Worm (Caenorhabditis elegans) whole organism, early embryonic: ENCODE data around the gene mog-3.

ENCODE experiments used
- B0310.2 ChIP-seq: sonication (generic microtip); optimal IDR thresholded peaks from 2 replicates; lab custom pipeline; 2016; ENCODE audit warnings: mild to moderate bottlenecking, missing genetic modification characterization, missing compliant biosample characterization
- F13C5.2 ChIP-seq: sonication (generic microtip); optimal IDR thresholded peaks from 2 replicates; lab custom pipeline; 2017; ENCODE audit warnings: mild to moderate bottlenecking, missing genetic modification characterization, inconsistent platforms, missing compliant biosample characterization
- aly-1 ChIP-seq: sonication (generic microtip); optimal IDR thresholded peaks from 2 replicates; lab custom pipeline; 2016; ENCODE audit warnings: missing genetic modification characterization, missing compliant biosample characterization
- ama-1 ChIP-seq: fragments of 150-350 bp; optimal IDR thresholded peaks from 2 replicates; lab custom pipeline; 2014
- ceh-13 ChIP-seq: fragments of 200-800 bp; sonication (Bioruptor generic); optimal IDR thresholded peaks from 2 replicates; lab custom pipeline; 2018; ENCODE audit warnings: mild to moderate bottlenecking, missing genetic modification characterization, missing compliant biosample characterization
- ceh-36 ChIP-seq: sonication (generic microtip); optimal IDR thresholded peaks from 2 replicates; lab custom pipeline; 2016; ENCODE audit warnings: missing genetic modification characterization, inconsistent platforms, missing compliant biosample characterization
- ets-7 ChIP-seq: sonication (generic microtip); optimal IDR thresholded peaks from 2 replicates; lab custom pipeline; 2016; ENCODE audit warnings: missing genotype, missing genetic modification characterization, missing compliant biosample characterization
- flt-1 ChIP-seq: fragments of 200-800 bp; sonication (Bioruptor generic); IDR thresholded peaks from 2 replicates; pipeline ENCODE4 v1.3.6; 2022; ENCODE audit warnings: missing genetic modification characterization, missing compliant biosample characterization
- hmbx-1 ChIP-seq: sonication (generic microtip); optimal IDR thresholded peaks from 2 replicates; lab custom pipeline; 2016; ENCODE audit warnings: mild to moderate bottlenecking, missing genetic modification characterization, missing compliant biosample characterization
- hmg-4 ChIP-seq: fragments of 200-800 bp; sonication (Bioruptor generic); optimal IDR thresholded peaks from 2 replicates; lab custom pipeline; 2018; ENCODE audit warnings: mild to moderate bottlenecking, missing genetic modification characterization, missing compliant biosample characterization
- hnd-1 ChIP-seq: sonication (generic microtip); optimal IDR thresholded peaks from 2 replicates; lab custom pipeline; 2016; ENCODE audit warnings: missing genetic modification characterization, missing compliant biosample characterization
- pes-1 ChIP-seq: fragments of 200-800 bp; sonication (Bioruptor generic); IDR thresholded peaks from 2 replicates; pipeline ENCODE4 v1.3.6; 2022; ENCODE audit warnings: missing genetic modification reagents, missing genetic modification characterization, missing compliant biosample characterization
- scrt-1 ChIP-seq: fragments of 200-800 bp; sonication (Bioruptor generic); IDR thresholded peaks from 2 replicates; pipeline ENCODE4 v1.3.6; 2022; ENCODE audit warnings: missing genetic modification characterization, missing compliant biosample characterization
- sea-1 ChIP-seq: fragments of 200-800 bp; sonication (Bioruptor generic); conservative IDR thresholded peaks from 2 replicates; pipeline ENCODE4 v1.3.6; 2022; ENCODE audit warnings: missing genetic modification characterization, missing compliant biosample characterization
- tbx-11 ChIP-seq: fragments of 200-800 bp; sonication (Bioruptor generic); IDR thresholded peaks from 2 replicates; pipeline ENCODE4 v1.3.6; 2022; ENCODE audit warnings: missing genetic modification characterization, missing compliant biosample characterization
- tbx-37 ChIP-seq: fragments of 200-800 bp; sonication (Bioruptor generic); conservative IDR thresholded peaks from 2 replicates; pipeline ENCODE4 v1.3.6; 2022; ENCODE audit warnings: missing genetic modification reagents, missing genetic modification characterization, missing compliant biosample characterization
- tra-4 ChIP-seq: sonication (generic microtip); optimal IDR thresholded peaks from 2 replicates; lab custom pipeline; 2017; ENCODE audit warnings: missing genetic modification characterization, missing compliant biosample characterization

The mog-3 gene

DNA sequence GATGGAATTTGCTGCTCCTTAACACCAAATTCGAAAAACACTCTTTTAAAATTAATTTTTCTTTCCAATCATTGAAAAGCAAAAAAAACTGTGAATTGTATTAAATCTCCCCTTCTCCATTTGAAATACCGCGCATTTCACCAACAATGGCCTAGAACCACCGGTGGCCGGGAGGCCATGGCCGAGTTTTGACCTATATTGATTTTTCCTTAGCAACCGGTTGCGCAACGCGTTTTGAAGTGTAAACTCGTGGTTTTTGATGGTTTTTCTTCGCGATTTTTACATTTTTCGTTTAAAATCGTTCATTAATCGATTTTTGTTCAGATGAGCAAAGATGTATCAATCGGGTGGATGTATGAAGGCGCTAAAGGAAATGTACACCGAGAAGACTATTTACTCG lies at the start of gene mog-3:
Gene mog-3, plus strand, starts transcription at position 319 of the 400 bp plus-strand sequence.
- TF ChIP-seq tbx-37, result peak; percentile 83
- no peak for TF ChIP-seq hmg-4 (GFP tag; lab: Kevin White, UChicago)
- TF ChIP-seq hnd-1 (tag; lab: Kevin White, UChicago), result no peak
- TF ChIP-seq ceh-13 (GFP tag; lab: Kevin White, UChicago), result no peak
- TF ChIP-seq scrt-1, result no peak
- TF ChIP-seq tbx-11 (GFP tag; lab: Robert Waterston, UW), result peak; percentile 22; the same call in 1 of the 2 replicates
- no peak for TF ChIP-seq aly-1 (tag; lab: Kevin White, UChicago)
- no peak for TF ChIP-seq ceh-36 (tag; lab: Kevin White, UChicago)
- 0 out of 2 replicates have a peak, but pooled peaks have one; percentile 37 for TF ChIP-seq flt-1 (GFP tag; lab: Robert Waterston, UW)
- peak; percentile 15 for TF ChIP-seq F13C5.2 (tag; lab: Kevin White, UChicago)
- no peak for TF ChIP-seq hmbx-1 (tag; lab: Kevin White, UChicago)
- TF ChIP-seq B0310.2, result no peak
- TF ChIP-seq ama-1 (lab: Kevin White, UChicago), result no peak
- peak; percentile 63; the same call in 1 of the 2 replicates for TF ChIP-seq pes-1
- no peak for TF ChIP-seq sea-1 (GFP tag; lab: Robert Waterston, UW)
- peak; percentile 4 for TF ChIP-seq ets-7 (tag; lab: Kevin White, UChicago)
- TF ChIP-seq tra-4 (tag; lab: Kevin White, UChicago), result peak; percentile 9

DNA sequence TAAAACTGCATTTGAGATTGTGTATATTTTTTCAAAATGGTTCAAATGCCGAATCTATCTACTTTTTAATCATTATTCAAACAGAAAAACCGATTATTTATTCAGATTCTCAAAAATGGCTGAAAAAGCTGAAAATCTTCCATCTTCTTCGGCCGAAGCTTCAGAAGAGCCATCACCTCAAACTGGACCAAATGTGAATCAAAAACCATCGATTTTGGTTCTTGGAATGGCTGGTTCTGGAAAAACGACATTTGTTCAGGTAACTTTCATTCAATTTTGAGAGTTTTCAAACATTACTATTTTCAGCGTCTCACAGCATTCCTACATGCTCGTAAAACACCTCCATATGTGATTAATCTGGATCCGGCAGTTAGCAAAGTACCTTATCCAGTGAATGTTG lies 49.5 kb upstream of the mog-3 start, which contains the start of gene gop-2:
Gene gop-2, plus strand, starts transcription at position 106 of the 400 bp plus-strand sequence.
- no peak for TF ChIP-seq hnd-1 (tag; lab: Kevin White, UChicago)
- TF ChIP-seq tra-4 (tag; lab: Kevin White, UChicago), result no peak
- no peak for TF ChIP-seq flt-1 (GFP tag; lab: Robert Waterston, UW)
- no peak for TF ChIP-seq ama-1 (lab: Kevin White, UChicago)
- TF ChIP-seq pes-1, result no peak
- no peak for TF ChIP-seq hmg-4 (GFP tag; lab: Kevin White, UChicago)
- TF ChIP-seq hmbx-1 (tag; lab: Kevin White, UChicago), result no peak
- no peak for TF ChIP-seq ceh-13 (GFP tag; lab: Kevin White, UChicago)
- no peak for TF ChIP-seq F13C5.2 (tag; lab: Kevin White, UChicago)
- no peak for TF ChIP-seq B0310.2
- no peak for TF ChIP-seq aly-1 (tag; lab: Kevin White, UChicago)
- TF ChIP-seq sea-1 (GFP tag; lab: Robert Waterston, UW), result no peak
- no peak for TF ChIP-seq tbx-37
- TF ChIP-seq scrt-1, result no peak
- TF ChIP-seq ets-7 (tag; lab: Kevin White, UChicago), result no peak
- no peak for TF ChIP-seq tbx-11 (GFP tag; lab: Robert Waterston, UW)
- TF ChIP-seq ceh-36 (tag; lab: Kevin White, UChicago), result no peak

DNA sequence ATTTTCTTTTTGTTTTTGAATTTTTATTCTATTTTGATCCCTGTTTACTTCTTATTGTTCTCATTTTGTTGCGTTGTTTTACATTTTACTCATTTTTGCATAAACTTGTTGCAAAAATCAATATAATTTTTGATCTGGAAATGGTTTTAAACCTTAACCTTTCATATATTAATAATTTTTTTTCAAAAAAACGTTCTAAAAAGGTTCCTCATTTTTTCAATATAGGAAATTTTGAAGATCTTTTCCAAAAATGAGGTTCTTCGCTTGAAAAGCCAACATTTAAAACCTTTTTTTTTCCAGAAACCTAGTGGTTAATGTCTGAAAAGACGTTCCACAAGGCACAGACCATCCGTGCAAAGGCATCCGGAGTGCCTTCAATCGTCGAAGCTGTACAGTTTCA lies 48.0 kb upstream of the mog-3 start, which contains the start of gene gop-3:
Gene gop-3, plus strand, starts transcription at position 301 of the 400 bp plus-strand sequence.
- no peak for TF ChIP-seq sea-1 (GFP tag; lab: Robert Waterston, UW)
- TF ChIP-seq F13C5.2 (tag; lab: Kevin White, UChicago), result no peak
- TF ChIP-seq hnd-1 (tag; lab: Kevin White, UChicago), result no peak
- no peak for TF ChIP-seq pes-1

DNA sequence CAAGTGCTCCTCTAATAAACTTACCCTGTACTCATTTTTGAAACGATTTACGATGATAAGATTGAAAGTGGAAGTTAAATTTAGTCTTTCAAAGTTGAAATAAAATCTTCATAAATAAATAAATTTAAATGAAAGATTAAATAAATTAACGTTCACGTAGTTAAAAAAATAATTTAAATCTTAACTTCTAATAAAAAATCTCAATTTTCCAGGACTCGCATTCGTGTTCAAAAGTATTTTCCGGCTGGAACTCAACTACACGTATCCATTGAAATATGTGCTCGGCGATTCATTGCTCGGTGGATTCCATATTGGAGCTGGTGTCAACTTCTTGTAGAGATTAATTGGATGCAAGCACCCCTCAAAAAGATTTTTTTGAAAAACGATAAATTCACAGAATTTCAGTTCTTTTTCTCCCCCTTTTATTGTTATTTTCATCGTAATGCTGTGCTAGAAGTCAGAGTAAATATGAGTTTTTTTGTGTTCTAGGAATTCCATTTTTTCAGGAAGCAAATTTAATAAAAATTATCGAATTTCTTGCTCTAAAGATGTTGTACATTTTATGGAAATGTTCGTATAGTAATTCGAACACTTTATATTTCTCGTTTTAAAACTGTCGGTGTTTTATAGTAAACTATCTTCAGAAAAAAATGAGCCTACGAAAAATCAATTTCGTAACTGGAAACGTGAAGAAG lies 45.0 kb upstream of the mog-3 start, which contains the start of the genes C34E10.9 and hap-1:
Gene C34E10.9, minus strand, starts transcription at position 101 of the 695 bp plus-strand sequence.
Gene hap-1, plus strand, starts transcription at position 645 of the 695 bp plus-strand sequence.
- TF ChIP-seq tra-4 (tag; lab: Kevin White, UChicago) (no peak), hmg-4 (GFP tag; lab: Kevin White, UChicago) (no peak), scrt-1 (no peak), B0310.2 (no peak), flt-1 (GFP tag; lab: Robert Waterston, UW) (no peak), aly-1 (tag; lab: Kevin White, UChicago) (no peak), ama-1 (lab: Kevin White, UChicago) (no peak), ets-7 (tag; lab: Kevin White, UChicago) (no peak), tbx-37 (no peak), hnd-1 (tag; lab: Kevin White, UChicago) (no peak), pes-1 (no peak), sea-1 (GFP tag; lab: Robert Waterston, UW) (no peak), hmbx-1 (tag; lab: Kevin White, UChicago) (no peak)

DNA sequence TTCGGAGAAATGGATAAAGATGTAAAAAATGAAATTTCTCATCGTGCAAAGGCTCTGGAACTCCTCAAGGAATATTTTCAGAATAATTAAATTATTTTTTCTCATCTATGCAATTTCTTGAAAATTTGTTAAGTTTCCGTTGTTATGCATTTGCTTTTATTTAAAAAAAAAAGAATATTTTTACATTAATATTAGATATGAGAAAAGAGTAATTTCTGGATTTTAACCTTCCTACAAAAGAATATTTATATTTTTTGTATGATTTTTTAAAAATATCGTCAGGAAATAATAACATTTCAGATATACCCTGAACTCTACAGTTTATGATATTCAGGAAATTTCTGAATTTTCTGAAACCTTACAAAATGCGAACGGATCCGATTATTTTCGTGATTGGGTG lies 43.6 kb upstream of the mog-3 start, which contains the start of gene gro-1:
Gene gro-1, plus strand, starts transcription at position 301 of the 400 bp plus-strand sequence.
- no peak for TF ChIP-seq pes-1
- no peak for TF ChIP-seq tbx-37
- TF ChIP-seq F13C5.2 (tag; lab: Kevin White, UChicago), result no peak
- no peak for TF ChIP-seq tbx-11 (GFP tag; lab: Robert Waterston, UW)
- TF ChIP-seq ceh-36 (tag; lab: Kevin White, UChicago), result no peak
- TF ChIP-seq hnd-1 (tag; lab: Kevin White, UChicago), result no peak
- no peak for TF ChIP-seq hmbx-1 (tag; lab: Kevin White, UChicago)
- no peak for TF ChIP-seq scrt-1
- no peak for TF ChIP-seq aly-1 (tag; lab: Kevin White, UChicago)
- no peak for TF ChIP-seq tra-4 (tag; lab: Kevin White, UChicago)
- TF ChIP-seq hmg-4 (GFP tag; lab: Kevin White, UChicago), result no peak
- TF ChIP-seq flt-1 (GFP tag; lab: Robert Waterston, UW), result no peak

DNA sequence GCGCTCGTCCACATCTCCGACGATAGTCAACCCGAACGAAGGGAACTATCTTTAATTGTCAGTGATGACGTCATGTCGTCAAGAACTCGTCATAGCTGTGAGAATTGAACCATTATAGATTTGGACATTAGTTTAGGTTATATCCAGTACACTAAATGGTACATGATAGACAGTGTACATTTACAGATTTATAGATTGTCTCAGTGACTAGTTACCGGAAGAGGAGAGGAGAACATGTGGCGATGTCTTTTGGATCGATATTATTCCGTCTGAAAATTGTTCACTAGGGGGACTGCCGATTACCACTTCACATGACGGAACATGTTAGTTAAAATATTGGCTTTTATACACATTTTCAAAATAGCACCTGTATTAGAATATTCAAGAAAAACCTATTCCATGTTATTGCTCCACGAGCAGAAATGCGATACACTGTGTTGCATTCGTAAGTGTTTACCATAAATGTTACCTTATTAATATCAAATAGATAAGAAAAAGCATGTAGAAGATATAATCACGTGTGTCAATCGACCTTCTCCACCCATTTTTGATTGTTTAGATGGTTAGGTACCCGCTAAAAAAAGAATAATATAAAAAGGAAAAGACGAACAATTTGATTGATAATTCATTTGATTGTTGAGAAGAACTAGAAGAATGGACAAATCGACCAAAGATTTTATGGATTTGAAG lies 41.0 kb upstream of the mog-3 start, which contains the start of gene ZC395.5:
Gene ZC395.5, plus strand, starts transcription at position 632 of the 690 bp plus-strand sequence.
- TF ChIP-seq hmbx-1 (tag; lab: Kevin White, UChicago), result no peak
- no peak for TF ChIP-seq scrt-1
- no peak for TF ChIP-seq pes-1
